Fruit fly (Drosophila melanogaster): ENCODE results near the gene REPTOR.

REPTOR gene

DNA sequence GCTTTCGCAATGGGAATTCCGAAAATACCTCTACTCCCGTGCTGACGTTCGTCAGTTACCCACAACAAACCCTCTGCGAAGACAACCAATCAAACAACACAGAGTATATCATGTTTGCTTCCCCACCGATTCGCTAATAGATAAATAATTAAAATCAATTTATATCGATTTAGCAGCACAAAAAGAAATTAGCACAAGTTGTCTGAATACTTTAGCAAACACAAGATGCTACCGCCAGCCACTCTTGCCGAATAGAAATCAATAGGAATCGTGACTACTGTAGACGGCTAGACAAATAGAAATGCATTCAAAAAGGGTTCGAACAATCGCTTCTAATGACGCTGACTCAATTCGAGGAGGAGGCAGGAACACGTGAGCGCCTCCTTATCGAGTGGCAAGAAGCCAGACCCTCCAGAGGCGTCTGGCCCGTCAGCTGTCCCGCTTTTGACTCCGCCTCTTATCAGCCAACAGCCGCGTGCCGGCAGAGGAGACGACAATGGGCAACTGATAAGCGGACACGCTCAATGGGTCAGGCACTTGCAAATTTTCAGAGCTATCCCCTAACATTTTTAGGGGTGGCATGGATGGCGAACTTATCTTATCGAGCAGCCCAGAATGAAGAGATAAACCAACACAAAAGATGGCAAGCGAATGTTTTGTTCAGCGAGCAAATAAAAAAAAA, 14.3 kb downstream of the REPTOR start (continued):
- TF ChIP-seq mirr (GFP tag; optimal IDR thresholded peaks at IDR 0.05): peak; percentile 35
- no peak for TF ChIP-seq CkIIα-i1 (GFP tag; IDR thresholded peaks at IDR 0.05)
- TF ChIP-seq Sox100B (GFP tag; optimal IDR thresholded peaks at IDR 0.05): no peak
- no peak for TF ChIP-seq hbn (GFP tag; IDR thresholded peaks at IDR 0.05; ENCODE audit: partially characterized antibody)
- no peak for TF ChIP-seq stc (GFP tag; IDR thresholded peaks at IDR 0.05)
- TF ChIP-seq CG34376 (GFP tag; optimal IDR thresholded peaks at IDR 0.05): peak; percentile 75
- no peak for TF ChIP-seq CG11560 (tag; IDR thresholded peaks at IDR 0.05)
- peak; percentile 76 for TF ChIP-seq sug (tag; optimal IDR thresholded peaks at IDR 0.05)
- no peak for TF ChIP-seq wek (GFP tag; optimal IDR thresholded peaks at IDR 0.05)
- no peak for TF ChIP-seq bbx (GFP tag; IDR thresholded peaks at IDR 0.05; ENCODE audit: partially characterized antibody)
- TF ChIP-seq CG30020 (tag; optimal IDR thresholded peaks at IDR 0.05): no peak
- TF ChIP-seq CG12769 (tag; optimal IDR thresholded peaks at IDR 0.05): peak; percentile 11
- no peak for TF ChIP-seq CG4730 (GFP tag; IDR thresholded peaks at IDR 0.05)
- TF ChIP-seq CG7987 (GFP tag; optimal IDR thresholded peaks at IDR 0.05): peak; percentile 89
- TF ChIP-seq CG17912 (GFP tag; optimal IDR thresholded peaks at IDR 0.05): no peak
- no peak for TF ChIP-seq Eip74EF (GFP tag; optimal IDR thresholded peaks at IDR 0.05)
- TF ChIP-seq CG6683 (GFP tag; optimal IDR thresholded peaks at IDR 0.05): no peak
- peak; percentile 7 for TF ChIP-seq CG13624 (GFP tag; optimal IDR thresholded peaks at IDR 0.05)
- no peak for TF ChIP-seq B-H1 (GFP tag; IDR thresholded peaks at IDR 0.05)
- no peak for TF ChIP-seq CG8924 (tag; optimal IDR thresholded peaks at IDR 0.05)
- no peak for TF ChIP-seq CG30431 (GFP tag; optimal IDR thresholded peaks at IDR 0.05)
- no peak for TF ChIP-seq CG31365 (tag; optimal IDR thresholded peaks at IDR 0.05)
- no peak for TF ChIP-seq CG1024 (GFP tag; IDR thresholded peaks at IDR 0.05)
- no peak for TF ChIP-seq Awh (GFP tag; IDR thresholded peaks at IDR 0.05)
- no peak for TF ChIP-seq pita (GFP tag; optimal IDR thresholded peaks at IDR 0.05)
- TF ChIP-seq fd102C (GFP tag; optimal IDR thresholded peaks at IDR 0.05): no peak
- no peak for TF ChIP-seq tgo (GFP tag; IDR thresholded peaks at IDR 0.05)
- no peak for TF ChIP-seq nom (GFP tag; optimal IDR thresholded peaks at IDR 0.05)
- no peak for TF ChIP-seq pnt (GFP tag; optimal IDR thresholded peaks at IDR 0.05)
- no peak for TF ChIP-seq CG6254 (GFP tag; optimal IDR thresholded peaks at IDR 0.05)
- no peak for TF ChIP-seq ftz-f1 (GFP tag; optimal IDR thresholded peaks at IDR 0.05)
- no peak; the same call in 2 of the 3 replicates for TF ChIP-seq mld (GFP tag; IDR thresholded peaks at IDR 0.05; ENCODE audit: partially characterized antibody)
- no peak for TF ChIP-seq HmgD (GFP tag; optimal IDR thresholded peaks at IDR 0.05)
- TF ChIP-seq Hmx (GFP tag; optimal IDR thresholded peaks at IDR 0.05): no peak
- no peak for TF ChIP-seq CG7357 (GFP tag; IDR thresholded peaks at IDR 0.05)
- TF ChIP-seq slbo (GFP tag; IDR thresholded peaks at IDR 0.05): no peak
- no peak for TF ChIP-seq Camta (GFP tag; optimal IDR thresholded peaks at IDR 0.05)
- TF ChIP-seq CG11398 (GFP tag; optimal IDR thresholded peaks at IDR 0.05): no peak
- TF ChIP-seq CG3726 (GFP tag; IDR thresholded peaks at IDR 0.05): no peak
- TF ChIP-seq dysf (GFP tag; IDR thresholded peaks at IDR 0.05): 0 out of 3 replicates have a peak, but pooled peaks have one; percentile 6
- TF ChIP-seq GATAe (GFP tag; conservative IDR thresholded peaks at IDR 0.05): peak; percentile 58
- TF ChIP-seq Ets65A (GFP tag): no peak
- no peak for TF ChIP-seq Lhr (GFP tag; optimal IDR thresholded peaks at IDR 0.05)
- no peak for TF ChIP-seq hkb (optimal IDR thresholded peaks at IDR 0.05)
- TF ChIP-seq hkb (GFP tag; IDR thresholded peaks at IDR 0.05): no peak
- TF ChIP-seq CG16863 (GFP tag; optimal IDR thresholded peaks at IDR 0.05): no peak
- TF ChIP-seq CG10959 (GFP tag; IDR thresholded peaks at IDR 0.05): no peak
- TF ChIP-seq wdn (GFP tag; IDR thresholded peaks at IDR 0.05): no peak
- TF ChIP-seq Oli (tag; optimal IDR thresholded peaks at IDR 0.05): no peak
- no peak for TF ChIP-seq Rx (GFP tag; IDR thresholded peaks at IDR 0.05)
- no peak for TF ChIP-seq CG6813 (GFP tag; optimal IDR thresholded peaks at IDR 0.05)
